Worm (Caenorhabditis elegans) whole organism, young adult: ENCODE measurements around the gene eea-1.

Experiments
- C06A6.2 ChIP-seq: fragments of 200-800 bp; sonication (Bioruptor generic); conservative IDR thresholded peaks from 2 replicates; pipeline ENCODE4 v1.3.6; 2022; ENCODE audit warnings: missing genetic modification characterization, missing compliant biosample characterization
- F49E8.2 ChIP-seq: sonication (generic microtip); optimal IDR thresholded peaks from 3 replicates; lab custom pipeline; 2017; ENCODE audit warnings: missing genetic modification characterization, mild to moderate bottlenecking, missing compliant biosample characterization, antibody characterized with exemption, moderate library complexity; ENCODE audit not compliant: insufficient read depth
- F52B5.7 ChIP-seq: sonication (generic microtip); optimal IDR thresholded peaks from 2 replicates; lab custom pipeline; 2016; ENCODE audit warnings: mild to moderate bottlenecking, missing genetic modification characterization, missing compliant biosample characterization
- F55B11.4 ChIP-seq: sonication (generic microtip); optimal IDR thresholded peaks from 2 replicates; lab custom pipeline; 2016; ENCODE audit warnings: missing compliant biosample characterization, missing genetic modification characterization, borderline replicate concordance; ENCODE audit not compliant: insufficient read depth
- F57A8.1 ChIP-seq: fragments of 200-800 bp; sonication (Bioruptor generic); optimal IDR thresholded peaks from 2 replicates; lab custom pipeline; 2018; ENCODE audit warnings: mild to moderate bottlenecking, missing genetic modification characterization, moderate library complexity, missing compliant biosample characterization
- T26A5.8 ChIP-seq: sonication (generic microtip); optimal IDR thresholded peaks from 2 replicates; lab custom pipeline; 2016; ENCODE audit warnings: missing genetic modification characterization, missing compliant biosample characterization
- Y67H2A.10 ChIP-seq: fragments of 200-800 bp; sonication (Bioruptor generic); conservative IDR thresholded peaks from 2 replicates; pipeline ENCODE4 v1.3.6; 2022; ENCODE audit warnings: missing genetic modification reagents, missing genetic modification characterization, missing compliant biosample characterization
- Y95B8A.8 ChIP-seq: fragments of 200-800 bp; sonication (Bioruptor generic); IDR thresholded peaks from 2 replicates; pipeline ENCODE4 v1.3.6; 2022; ENCODE audit warnings: missing genetic modification reagents, missing genetic modification characterization, missing compliant biosample characterization
- ZK185.1 ChIP-seq: sonication (generic microtip); optimal IDR thresholded peaks from 2 replicates; lab custom pipeline; 2016; ENCODE audit warnings: mild to moderate bottlenecking, missing genetic modification characterization, missing compliant biosample characterization; ENCODE audit not compliant: poor library complexity, severe bottlenecking
- ama-1 ChIP-seq, 3 experiments: fragments of 150-350 bp in 1 of 3; sonication (generic microtip) in 2 of 3; optimal IDR thresholded peaks; 2 replicates each; lab custom pipeline; 2014 to 2018; ENCODE audit warnings: missing biosample characterization in 2 of 3, missing genetic modification characterization in 2 of 3, missing genetic modification reagents in 2 of 3
- atf-7 ChIP-seq: sonication (generic microtip); optimal IDR thresholded peaks from 2 replicates; lab custom pipeline; 2017; ENCODE audit warnings: mild to moderate bottlenecking, missing genetic modification characterization, missing compliant biosample characterization
- attf-3 ChIP-seq: fragments of 200-800 bp; sonication (Bioruptor generic); conservative IDR thresholded peaks from 2 replicates; pipeline ENCODE4 v1.3.6; 2022; ENCODE audit warnings: missing genetic modification reagents, missing genetic modification characterization, missing compliant biosample characterization
- attf-5 ChIP-seq: fragments of 200-800 bp; sonication (Bioruptor generic); optimal IDR thresholded peaks from 2 replicates; lab custom pipeline; 2018; ENCODE audit warnings: mild to moderate bottlenecking, missing genetic modification characterization, missing compliant biosample characterization
- attf-6 ChIP-seq: fragments of 200-800 bp; sonication (Bioruptor generic); IDR thresholded peaks from 2 replicates; pipeline ENCODE4 v1.3.6; 2022; ENCODE audit warnings: missing genetic modification reagents, missing genetic modification characterization, missing compliant biosample characterization
- ceh-79 ChIP-seq: sonication (generic microtip); optimal IDR thresholded peaks from 2 replicates; lab custom pipeline; 2017; ENCODE audit warnings: mild to moderate bottlenecking, missing genetic modification characterization, missing compliant biosample characterization
- ceh-91 ChIP-seq: fragments of 200-800 bp; sonication (Bioruptor generic); IDR thresholded peaks from 2 replicates; pipeline ENCODE4 v1.3.6; 2022; ENCODE audit warnings: missing genetic modification reagents, missing genetic modification characterization, missing compliant biosample characterization
- chd-7 ChIP-seq: sonication (generic microtip); optimal IDR thresholded peaks from 2 replicates; lab custom pipeline; 2016; ENCODE audit warnings: mild to moderate bottlenecking, missing genetic modification characterization, moderate library complexity, missing compliant biosample characterization
- efl-1 ChIP-seq: fragments of 150-350 bp; optimal IDR thresholded peaks from 2 replicates; lab custom pipeline; 2014; ENCODE audit warnings: missing biosample characterization, missing genetic modification reagents, missing genetic modification characterization
- egl-18 ChIP-seq: fragments of 200-800 bp; sonication (Bioruptor generic); IDR thresholded peaks from 2 replicates; pipeline ENCODE4 v1.3.6; 2022; ENCODE audit warnings: missing genetic modification reagents, missing genetic modification characterization, missing compliant biosample characterization
- fkh-3 ChIP-seq: sonication (generic microtip); optimal IDR thresholded peaks from 2 replicates; lab custom pipeline; 2016; ENCODE audit warnings: mild to moderate bottlenecking, missing genetic modification characterization, missing compliant biosample characterization
- him-1 ChIP-seq: sonication (generic microtip); optimal IDR thresholded peaks from 2 replicates; lab custom pipeline; 2016; ENCODE audit warnings: missing genotype, missing genetic modification reagents, missing genetic modification characterization, missing compliant biosample characterization
- hmg-1.2 ChIP-seq: fragments of 200-800 bp; sonication (Bioruptor generic); IDR thresholded peaks from 2 replicates; pipeline ENCODE4 v1.3.6; 2022; ENCODE audit warnings: missing genetic modification reagents, missing genetic modification characterization, missing compliant biosample characterization
- hrde-1 ChIP-seq: sonication (generic microtip); optimal IDR thresholded peaks from 2 replicates; lab custom pipeline; 2016; ENCODE audit warnings: missing genetic modification characterization, mild to moderate bottlenecking, missing compliant biosample characterization, moderate library complexity, missing genotype, missing genetic modification reagents, borderline replicate concordance
- let-607 ChIP-seq, 2 experiments: fragments of 200-800 bp in 1 of 2; sonication (Bioruptor generic) in 1 of 2; sonication (generic microtip) in 1 of 2; optimal IDR thresholded peaks; 2 replicates each; lab custom pipeline; 2016 to 2018; ENCODE audit warnings: mild to moderate bottlenecking in 2 of 2, missing compliant biosample characterization in 2 of 2, missing genetic modification characterization in 2 of 2, moderate library complexity in 2 of 2, missing genotype in 1 of 2
- lin-35 ChIP-seq, 3 experiments: fragments of 150-350 bp in 2 of 3; sonication (generic microtip) in 1 of 3; optimal IDR thresholded peaks; 2 replicates each; lab custom pipeline; 2014 to 2018; ENCODE audit warnings: missing biosample characterization in 3 of 3, missing genetic modification characterization in 3 of 3, missing genetic modification reagents in 3 of 3
- madf-3 ChIP-seq: fragments of 200-800 bp; sonication (Bioruptor generic); IDR thresholded peaks from 2 replicates; pipeline ENCODE4 v1.3.6; 2022; ENCODE audit warnings: missing genetic modification reagents, missing genetic modification characterization, missing compliant biosample characterization
- madf-6 ChIP-seq: fragments of 200-800 bp; sonication (Bioruptor generic); IDR thresholded peaks from 2 replicates; pipeline ENCODE4 v1.3.6; 2022; ENCODE audit warnings: missing genetic modification reagents, missing genetic modification characterization, missing compliant biosample characterization
- madf-8 ChIP-seq: fragments of 200-800 bp; sonication (Bioruptor generic); conservative IDR thresholded peaks from 2 replicates; pipeline ENCODE4 v1.3.6; 2022; ENCODE audit warnings: missing genetic modification reagents, missing genetic modification characterization, missing compliant biosample characterization
- mcd-1 ChIP-seq: fragments of 200-800 bp; sonication (Bioruptor generic); IDR thresholded peaks from 2 replicates; pipeline ENCODE4 v1.3.6; 2022; ENCODE audit warnings: missing genetic modification reagents, missing genetic modification characterization, missing compliant biosample characterization
- nfyb-1 ChIP-seq: fragments of 200-800 bp; sonication (Bioruptor generic); IDR thresholded peaks from 2 replicates; pipeline ENCODE4 v1.3.6; 2022; ENCODE audit warnings: missing genetic modification reagents, missing genetic modification characterization, missing compliant biosample characterization
- nhr-90 ChIP-seq: sonication (generic microtip); optimal IDR thresholded peaks from 2 replicates; lab custom pipeline; 2016; ENCODE audit warnings: missing genotype, mild to moderate bottlenecking, missing genetic modification characterization, missing compliant biosample characterization
- rcor-1 ChIP-seq: fragments of 200-800 bp; sonication (Bioruptor generic); IDR thresholded peaks from 2 replicates; pipeline ENCODE4 v1.3.6; 2022; ENCODE audit warnings: missing genetic modification reagents, missing genetic modification characterization, missing compliant biosample characterization
- repo-1 ChIP-seq: sonication (generic microtip); optimal IDR thresholded peaks from 2 replicates; lab custom pipeline; 2017; ENCODE audit warnings: mild to moderate bottlenecking, missing genetic modification characterization, missing compliant biosample characterization
- sdz-38 ChIP-seq: sonication (generic microtip); optimal IDR thresholded peaks from 2 replicates; lab custom pipeline; 2016; ENCODE audit warnings: missing genotype, missing genetic modification characterization, missing compliant biosample characterization
- snpc-1.1 ChIP-seq: sonication (generic microtip); optimal IDR thresholded peaks from 2 replicates; lab custom pipeline; 2017; ENCODE audit warnings: missing genetic modification characterization, mild to moderate bottlenecking, missing compliant biosample characterization, antibody characterized with exemption, moderate library complexity, missing genotype, missing genetic modification reagents; ENCODE audit not compliant: insufficient read depth
- snpc-1.3 ChIP-seq: sonication (generic microtip); optimal IDR thresholded peaks from 2 replicates; lab custom pipeline; 2017; ENCODE audit warnings: missing genetic modification characterization, mild to moderate bottlenecking, missing compliant biosample characterization, antibody characterized with exemption, moderate library complexity, missing genotype, missing genetic modification reagents; ENCODE audit not compliant: insufficient read depth
- snpc-3.4 ChIP-seq: sonication (generic microtip); optimal IDR thresholded peaks from 2 replicates; lab custom pipeline; 2017; ENCODE audit warnings: missing genetic modification characterization, mild to moderate bottlenecking, missing compliant biosample characterization, antibody characterized with exemption, moderate library complexity, missing genotype, missing genetic modification reagents
- tlf-1 ChIP-seq: fragments of 200-800 bp; sonication (Bioruptor generic); optimal IDR thresholded peaks from 2 replicates; lab custom pipeline; 2018; ENCODE audit warnings: mild to moderate bottlenecking, missing genetic modification characterization, missing compliant biosample characterization
- unc-130 ChIP-seq: sonication (generic microtip); optimal IDR thresholded peaks from 2 replicates; lab custom pipeline; 2016; ENCODE audit warnings: missing genetic modification reagents, missing genetic modification characterization, missing compliant biosample characterization
- unc-62 ChIP-seq: fragments of 150-350 bp; optimal IDR thresholded peaks from 2 replicates; lab custom pipeline; 2014; ENCODE audit warnings: missing biosample characterization, missing genetic modification reagents, missing genetic modification characterization
- xnd-1 ChIP-seq: sonication (generic microtip); optimal IDR thresholded peaks from 2 replicates; lab custom pipeline; 2016; ENCODE audit warnings: missing genotype, missing genetic modification reagents, missing genetic modification characterization, missing compliant biosample characterization
- ztf-18 ChIP-seq: sonication (generic microtip); optimal IDR thresholded peaks from 2 replicates; lab custom pipeline; 2016; ENCODE audit warnings: missing genotype, mild to moderate bottlenecking, missing genetic modification characterization, missing compliant biosample characterization
- ztf-26 ChIP-seq: sonication (generic microtip); optimal IDR thresholded peaks from 2 replicates; lab custom pipeline; 2017; ENCODE audit warnings: missing genetic modification characterization, missing compliant biosample characterization

eea-1 gene

ce11 chrV:13462974-13463373, 34.2 kb downstream of the eea-1 start, which contains the start of gene frm-10 (continued):
- TF ChIP-seq nhr-90 (tag; lab: Kevin White, UChicago), result peak; percentile 45
- TF ChIP-seq rcor-1 (GFP tag; lab: Robert Waterston, UW), result 0 out of 2 replicates have a peak, but pooled peaks have one; percentile 36
- TF ChIP-seq F57A8.1 (GFP tag; lab: Kevin White, UChicago), result no peak
- TF ChIP-seq madf-8 (GFP tag; lab: Robert Waterston, UW), result no peak
- no peak for TF ChIP-seq repo-1
- TF ChIP-seq snpc-1.3, result no peak
- no peak for TF ChIP-seq egl-18 (GFP tag; lab: Robert Waterston, UW)
- no peak for TF ChIP-seq xnd-1 (tag; lab: Kevin White, UChicago)
- TF ChIP-seq attf-3 (GFP tag; lab: Robert Waterston, UW), result 0 out of 2 replicates have a peak, but pooled peaks have one; percentile 34
- peak; percentile 54 for TF ChIP-seq ZK185.1 (tag; lab: Kevin White, UChicago)
- peak; percentile 40 to 79 for TF ChIP-seq let-607 (tag; optimal IDR thresholded peaks at IDR 0.05; lab: Kevin White, UChicago)
- peak; percentile 93 for TF ChIP-seq attf-5 (GFP tag; lab: Kevin White, UChicago)
- TF ChIP-seq efl-1 (GFP tag; lab: Kevin White, UChicago), result no peak
- no peak for TF ChIP-seq attf-6 (GFP tag; lab: Robert Waterston, UW)
- TF ChIP-seq hrde-1, result no peak
- no peak for TF ChIP-seq Y95B8A.8 (GFP tag; lab: Robert Waterston, UW)
- TF ChIP-seq C06A6.2 (GFP tag; lab: Robert Waterston, UW), result peak; percentile 51; the same call in 1 of the 2 replicates
- no peak for TF ChIP-seq lin-35 (GFP tag; optimal IDR thresholded peaks at IDR 0.05; lab: Kevin White, UChicago)
- no peak for TF ChIP-seq madf-3 (GFP tag; lab: Robert Waterston, UW)
- no peak for TF ChIP-seq ama-1 (optimal IDR thresholded peaks at IDR 0.05; lab: Kevin White, UChicago)
- no peak for TF ChIP-seq ama-1 (GFP tag; optimal IDR thresholded peaks at IDR 0.05; lab: Kevin White, UChicago)
- TF ChIP-seq Y67H2A.10, result no peak
- no peak for TF ChIP-seq chd-7 (tag; lab: Kevin White, UChicago)
- TF ChIP-seq unc-130 (GFP tag; lab: Kevin White, UChicago), result no peak
- no peak for TF ChIP-seq T26A5.8 (tag; lab: Kevin White, UChicago)
- TF ChIP-seq ceh-79 (tag; lab: Kevin White, UChicago), result no peak
- no peak for TF ChIP-seq madf-6
- TF ChIP-seq ceh-91 (GFP tag; lab: Robert Waterston, UW), result no peak
- TF ChIP-seq unc-62 (GFP tag; lab: Kevin White, UChicago), result peak; percentile 54
- TF ChIP-seq F55B11.4 (tag; lab: Kevin White, UChicago), result no peak
- TF ChIP-seq snpc-3.4 (tag; lab: Kevin White, UChicago), result no peak
- TF ChIP-seq mcd-1 (GFP tag; lab: Robert Waterston, UW), result no peak; the same call in 1 of the 2 replicates
- TF ChIP-seq atf-7, result peak; percentile 84
- peak; percentile 39 for TF ChIP-seq ztf-18 (tag; lab: Kevin White, UChicago)
- no peak for TF ChIP-seq F49E8.2
- no peak for TF ChIP-seq snpc-1.1
- TF ChIP-seq, all 124 proteins: peak for 24

ce11 chrV:13459323-13459722, 37.8 kb downstream of the eea-1 start, which contains the start of gene bath-39:
Gene bath-39 (plus strand): TSS chrV:13459459.
- no peak for TF ChIP-seq him-1
- no peak for TF ChIP-seq F52B5.7
- TF ChIP-seq ztf-26 (tag; lab: Kevin White, UChicago), result no peak
- no peak for TF ChIP-seq sdz-38 (tag; lab: Kevin White, UChicago)
- TF ChIP-seq hmg-1.2 (GFP tag; lab: Robert Waterston, UW), result no peak
- TF ChIP-seq tlf-1 (GFP tag; lab: Kevin White, UChicago), result no peak
- TF ChIP-seq fkh-3 (tag; lab: Kevin White, UChicago), result no peak
- TF ChIP-seq nfyb-1 (GFP tag; lab: Robert Waterston, UW), result no peak
- TF ChIP-seq mcd-1 (GFP tag; lab: Robert Waterston, UW), result no peak
